Worm (Caenorhabditis elegans) whole organism, late embryonic: ENCODE results near the gene Y69A2AR.16.

ENCODE experiments used
- ceh-22 ChIP-seq: sonication (generic microtip); optimal IDR thresholded peaks from 2 replicates; lab custom pipeline; 2017; ENCODE audit warnings: missing biosample characterization, missing genetic modification characterization
- ceh-34 ChIP-seq: sonication (generic microtip); optimal IDR thresholded peaks from 2 replicates; lab custom pipeline; 2016; ENCODE audit warnings: mild to moderate bottlenecking, missing genetic modification characterization, missing compliant biosample characterization
- hlh-30 ChIP-seq: sonication (generic microtip); optimal IDR thresholded peaks from 2 replicates; lab custom pipeline; 2017; ENCODE audit warnings: antibody characterized with exemption, missing genetic modification characterization, missing compliant biosample characterization; ENCODE audit not compliant: insufficient read depth
- nfya-1 ChIP-seq: sonication (generic microtip); optimal IDR thresholded peaks from 2 replicates; lab custom pipeline; 2017; ENCODE audit warnings: missing genetic modification characterization, mild to moderate bottlenecking, missing compliant biosample characterization, antibody characterized with exemption, moderate library complexity
- pha-4 ChIP-seq: fragments of 150-350 bp; optimal IDR thresholded peaks from 2 replicates; lab custom pipeline; 2018; ENCODE audit warnings: missing biosample characterization, missing genetic modification reagents, missing genetic modification characterization
- pqm-1 ChIP-seq: sonication (generic microtip); optimal IDR thresholded peaks from 2 replicates; lab custom pipeline; 2016; ENCODE audit warnings: missing genetic modification characterization, missing compliant biosample characterization
- ref-2 ChIP-seq: sonication (generic microtip); optimal IDR thresholded peaks from 2 replicates; lab custom pipeline; 2016; ENCODE audit warnings: missing genetic modification characterization, missing compliant biosample characterization

- TF ChIP-seq pha-4 (tag; lab: Kevin White, UChicago) (no peak), ceh-34 (no peak), ref-2 (tag; lab: Kevin White, UChicago) (no peak), pqm-1 (no peak), ceh-22 (no peak), nfya-1 (tag; lab: Kevin White, UChicago) (no peak), hlh-30 (tag; lab: Kevin White, UChicago) (no peak)
Measured at ce11 chrIV:2548766-2549165, 51.2 kb downstream of the Y69A2AR.16 start.
